Fruit fly (Drosophila melanogaster): ENCODE data around the gene CG12684.

Gene CG12684

dm6 chrX:4529909-4530308 lies 41.8 kb downstream of the CG12684 start, which contains the start of gene CG3556 (continued):
- TF ChIP-seq CG33213 (GFP tag; optimal IDR thresholded peaks at IDR 0.05) (peak; percentile 93), twi (tag; optimal IDR thresholded peaks at IDR 0.05) (no peak), CG11723 (GFP tag; optimal IDR thresholded peaks at IDR 0.05) (no peak), Chrac-16 (GFP tag; optimal IDR thresholded peaks at IDR 0.05) (peak; percentile 9), CG8944 (GFP tag; optimal IDR thresholded peaks at IDR 0.05) (peak; percentile 13), CG17802 (tag; optimal IDR thresholded peaks at IDR 0.05) (no peak), Mrtf (GFP tag; IDR thresholded peaks at IDR 0.05) (0 out of 3 replicates have a peak, but pooled peaks have one; percentile 26), gce (GFP tag; IDR thresholded peaks at IDR 0.05) (no peak), dysf (GFP tag; IDR thresholded peaks at IDR 0.05) (peak; percentile 55; the same call in 2 of the 3 replicates), Dfd (GFP tag; optimal IDR thresholded peaks at IDR 0.05) (no peak), CG14014 (GFP tag; IDR thresholded peaks at IDR 0.05) (peak; percentile 54; the same call in 1 of the 2 replicates), peb (GFP tag; IDR thresholded peaks at IDR 0.05) (0 out of 2 replicates have a peak, but pooled peaks have one; percentile 22), danr (GFP tag; IDR thresholded peaks at IDR 0.05) (no peak), CG12942 (GFP tag; optimal IDR thresholded peaks at IDR 0.05) (peak; percentile 8), sim (GFP tag; IDR thresholded peaks at IDR 0.05) (no peak), CG11456 (GFP tag; IDR thresholded peaks at IDR 0.05) (peak; percentile 85; the same call in 2 of the 3 replicates), CG30020 (tag; optimal IDR thresholded peaks at IDR 0.05) (no peak), Ravus (GFP tag; IDR thresholded peaks at IDR 0.05) (no peak), CG7271 (tag; optimal IDR thresholded peaks at IDR 0.05) (no peak), CG11247 (GFP tag; IDR thresholded peaks at IDR 0.05) (peak; percentile 67), CG4424 (GFP tag; optimal IDR thresholded peaks at IDR 0.05) (peak; percentile 34), zf30C (GFP tag; optimal IDR thresholded peaks at IDR 0.05) (no peak), tio (GFP tag; optimal IDR thresholded peaks at IDR 0.05) (no peak), dpn (GFP tag; optimal IDR thresholded peaks at IDR 0.05) (peak; percentile 37 to 42), CG6254 (GFP tag; optimal IDR thresholded peaks at IDR 0.05) (no peak), CG10147 (GFP tag; optimal IDR thresholded peaks at IDR 0.05) (no peak), z (GFP tag; IDR thresholded peaks at IDR 0.05) (no peak), Fer2 (tag; optimal IDR thresholded peaks at IDR 0.05) (no peak), ac (GFP tag; optimal IDR thresholded peaks at IDR 0.05) (no peak), mam (GFP tag; optimal IDR thresholded peaks at IDR 0.05) (peak; percentile 16), CG4282 (GFP tag; optimal IDR thresholded peaks at IDR 0.05) (peak; percentile 40), zen2 (GFP tag; IDR thresholded peaks at IDR 0.05; ENCODE audit: partially characterized antibody) (peak; percentile 62; the same call in 2 of the 3 replicates), dmrt11E (tag; optimal IDR thresholded peaks at IDR 0.05) (peak; percentile 23), scrt (GFP tag; optimal IDR thresholded peaks at IDR 0.05) (no peak), CG10654 (GFP tag; optimal IDR thresholded peaks at IDR 0.05) (no peak), Camta (GFP tag; optimal IDR thresholded peaks at IDR 0.05) (no peak), CG2875 (GFP tag; optimal IDR thresholded peaks at IDR 0.05) (peak; percentile 21), CG12299 (tag; optimal IDR thresholded peaks at IDR 0.05) (no peak), gfzf (GFP tag; optimal IDR thresholded peaks at IDR 0.05) (peak; percentile 76), fu2 (GFP tag; optimal IDR thresholded peaks at IDR 0.05) (peak; percentile 23), kay (GFP tag; optimal IDR thresholded peaks at IDR 0.05) (no peak), B-H2 (GFP tag; optimal IDR thresholded peaks at IDR 0.05) (no peak), CG4404 (GFP tag; IDR thresholded peaks at IDR 0.05) (no peak), zfh2 (GFP tag; optimal IDR thresholded peaks at IDR 0.05) (peak; percentile 13), crp (GFP tag; optimal IDR thresholded peaks at IDR 0.05) (peak in 1 of 2 experiments; percentile 10), Hr51 (GFP tag; optimal IDR thresholded peaks at IDR 0.05) (peak in 1 of 2 experiments; percentile 28), emc (GFP tag; optimal IDR thresholded peaks at IDR 0.05) (no peak), ind (GFP tag; optimal IDR thresholded peaks at IDR 0.05) (peak; percentile 12), CG17361 (GFP tag; IDR thresholded peaks at IDR 0.05) (no peak; the same call in 2 of the 3 replicates), pnt (GFP tag; optimal IDR thresholded peaks at IDR 0.05) (peak; percentile 10), fd96Cb (tag; optimal IDR thresholded peaks at IDR 0.05) (no peak)

All from whole organism, embryonic.